Worm (Caenorhabditis elegans) whole organism, L1 larva: ENCODE measurements around the gene F40F8.1.
A peak's percentile ranks its signal among the peaks of the same experiment; 100 is the strongest.

Experiments
- C16A3.4 ChIP-seq: fragments of 150-350 bp; optimal IDR thresholded peaks from 2 replicates; lab custom pipeline; 2014; ENCODE audit warnings: missing biosample characterization, missing genetic modification characterization
- C34B4.2 ChIP-seq: sonication (generic microtip); optimal IDR thresholded peaks from 2 replicates; lab custom pipeline; 2017; ENCODE audit warnings: mild to moderate bottlenecking, missing genetic modification characterization, missing compliant biosample characterization
- Y116A8C.19 ChIP-seq: sonication (generic microtip); optimal IDR thresholded peaks from 2 replicates; lab custom pipeline; 2016; ENCODE audit warnings: missing compliant biosample characterization, missing genetic modification characterization, borderline replicate concordance
- alr-1 ChIP-seq: fragments of 200-800 bp; sonication (Bioruptor generic); optimal IDR thresholded peaks from 2 replicates; lab custom pipeline; 2018; ENCODE audit warnings: borderline replicate concordance, mild to moderate bottlenecking, missing genetic modification characterization, missing compliant biosample characterization
- ama-1 ChIP-seq: fragments of 150-350 bp; optimal IDR thresholded peaks from 2 replicates; lab custom pipeline; 2014
- blmp-1 ChIP-seq: fragments of 150-350 bp; optimal IDR thresholded peaks from 2 replicates; lab custom pipeline; 2014; ENCODE audit warnings: missing biosample characterization, missing genetic modification characterization
- ceh-63 ChIP-seq: fragments of 200-800 bp; sonication (Bioruptor generic); optimal IDR thresholded peaks from 2 replicates; lab custom pipeline; 2018; ENCODE audit warnings: mild to moderate bottlenecking, missing genetic modification characterization, missing compliant biosample characterization
- ceh-82 ChIP-seq, 3 experiments: fragments of 150-350 bp in 1 of 3; sonication (generic microtip) in 2 of 3; optimal IDR thresholded peaks; 2 replicates each; lab custom pipeline; 2014 to 2017; ENCODE audit warnings: missing biosample characterization in 3 of 3, missing genetic modification characterization in 3 of 3
- ceh-90 ChIP-seq: sonication (generic microtip); optimal IDR thresholded peaks from 2 replicates; lab custom pipeline; 2016; ENCODE audit warnings: missing genetic modification characterization, missing compliant biosample characterization
- dpl-1 ChIP-seq, 3 experiments: fragments of 150-350 bp in 2 of 3; sonication (generic microtip) in 1 of 3; optimal IDR thresholded peaks; 2 replicates each; lab custom pipeline; 2014 to 2017; ENCODE audit warnings: missing biosample characterization in 3 of 3, missing genetic modification characterization in 3 of 3, missing genetic modification reagents in 3 of 3
- efl-3 ChIP-seq: fragments of 200-800 bp; sonication (Bioruptor generic); optimal IDR thresholded peaks from 2 replicates; lab custom pipeline; 2018; ENCODE audit warnings: mild to moderate bottlenecking, missing genetic modification characterization, missing compliant biosample characterization
- elt-2 ChIP-seq: sonication (generic microtip); optimal IDR thresholded peaks from 2 replicates; lab custom pipeline; 2016; ENCODE audit warnings: missing genetic modification characterization, mild to moderate bottlenecking, inconsistent platforms, missing compliant biosample characterization, missing genetic modification reagents
- elt-3 ChIP-seq, 6 experiments: fragments of 150-350 bp in 1 of 6; sonication (generic microtip); optimal IDR thresholded peaks; 2 replicates each; lab custom pipeline; 2017 to 2018; ENCODE audit warnings: missing biosample characterization in 6 of 6, missing genetic modification characterization in 6 of 6, inconsistent platforms in 1 of 6
- ets-5 ChIP-seq: fragments of 200-800 bp; sonication (Bioruptor generic); IDR thresholded peaks from 2 replicates; pipeline ENCODE4 v1.3.6; 2022; ENCODE audit warnings: missing genetic modification characterization, missing compliant biosample characterization
- fkh-10 ChIP-seq: sonication (generic microtip); optimal IDR thresholded peaks from 2 replicates; lab custom pipeline; 2017; ENCODE audit warnings: missing biosample characterization, missing genetic modification reagents, missing genetic modification characterization
- fkh-8 ChIP-seq: sonication (generic microtip); optimal IDR thresholded peaks from 2 replicates; lab custom pipeline; 2016; ENCODE audit warnings: mild to moderate bottlenecking, missing genetic modification characterization, missing compliant biosample characterization
- fos-1 ChIP-seq: fragments of 150-350 bp; optimal IDR thresholded peaks from 2 replicates; lab custom pipeline; 2014; ENCODE audit warnings: missing biosample characterization, missing genetic modification characterization
- hlh-4 ChIP-seq: sonication (generic microtip); optimal IDR thresholded peaks from 2 replicates; lab custom pipeline; 2016; ENCODE audit warnings: mild to moderate bottlenecking, missing genetic modification characterization, missing compliant biosample characterization
- isw-1 ChIP-seq: fragments of 200-800 bp; sonication (Bioruptor generic); IDR thresholded peaks from 2 replicates; pipeline ENCODE4 v1.3.6; 2022; ENCODE audit warnings: missing genetic modification characterization, missing compliant biosample characterization
- lin-13 ChIP-seq: fragments of 150-350 bp; optimal IDR thresholded peaks from 2 replicates; lab custom pipeline; 2014; ENCODE audit warnings: missing biosample characterization, missing genetic modification reagents, missing genetic modification characterization
- lin-14 ChIP-seq: fragments of 200-800 bp; sonication (Bioruptor generic); optimal IDR thresholded peaks from 2 replicates; lab custom pipeline; 2018; ENCODE audit warnings: mild to moderate bottlenecking, missing genetic modification characterization, moderate library complexity, missing compliant biosample characterization
- lin-35 ChIP-seq, 2 experiments: fragments of 150-350 bp; optimal IDR thresholded peaks; 2 replicates each; lab custom pipeline; 2014; ENCODE audit warnings: missing biosample characterization in 2 of 2, missing genetic modification characterization in 2 of 2, missing genetic modification reagents in 2 of 2
- lir-3 ChIP-seq: sonication (generic microtip); optimal IDR thresholded peaks from 2 replicates; lab custom pipeline; 2016; ENCODE audit warnings: mild to moderate bottlenecking, missing genetic modification characterization, moderate library complexity, missing compliant biosample characterization; ENCODE audit not compliant: poor library complexity
- lsy-2 ChIP-seq, 2 experiments: fragments of 150-350 bp; optimal IDR thresholded peaks; 2 replicates each; lab custom pipeline; 2014; ENCODE audit warnings: missing biosample characterization in 2 of 2, missing genetic modification characterization in 2 of 2
- mab-9 ChIP-seq: fragments of 200-800 bp; sonication (Bioruptor generic); IDR thresholded peaks from 2 replicates; pipeline ENCODE4 v1.3.6; 2022; ENCODE audit warnings: missing genetic modification reagents, missing genetic modification characterization, missing compliant biosample characterization
- mdl-1 ChIP-seq, 2 experiments: fragments of 150-350 bp; optimal IDR thresholded peaks; 2 replicates each; lab custom pipeline; 2014 to 2017; ENCODE audit warnings: missing biosample characterization in 2 of 2, missing genetic modification characterization in 2 of 2, inconsistent platforms in 1 of 2
- mep-1 ChIP-seq: fragments of 150-350 bp; optimal IDR thresholded peaks from 2 replicates; lab custom pipeline; 2014; ENCODE audit warnings: missing biosample characterization, missing genetic modification characterization
- nhr-11 ChIP-seq: fragments of 150-350 bp; optimal IDR thresholded peaks from 2 replicates; lab custom pipeline; 2014; ENCODE audit warnings: missing biosample characterization, missing genetic modification characterization
- nhr-12 ChIP-seq: sonication (generic microtip); optimal IDR thresholded peaks from 2 replicates; lab custom pipeline; 2017; ENCODE audit warnings: missing biosample characterization, missing genetic modification characterization
- nhr-19 ChIP-seq: fragments of 200-800 bp; sonication (Bioruptor generic); conservative IDR thresholded peaks from 2 replicates; pipeline ENCODE4 v1.3.6; 2022; ENCODE audit warnings: missing genetic modification characterization, missing compliant biosample characterization
- nhr-28 ChIP-seq: fragments of 150-350 bp; optimal IDR thresholded peaks from 2 replicates; lab custom pipeline; 2014; ENCODE audit warnings: missing biosample characterization, missing genetic modification characterization
- nhr-76 ChIP-seq: sonication (generic microtip); optimal IDR thresholded peaks from 2 replicates; lab custom pipeline; 2017; ENCODE audit warnings: missing biosample characterization, missing genetic modification characterization
- nhr-84 ChIP-seq: sonication (generic microtip); optimal IDR thresholded peaks from 2 replicates; lab custom pipeline; 2017; ENCODE audit warnings: missing biosample characterization, missing genetic modification characterization
- nhr-85 ChIP-seq: sonication (generic microtip); peaks from one replicate; lab custom pipeline; 2016; ENCODE audit warnings: missing genetic modification characterization, inconsistent platforms, missing compliant biosample characterization
- pag-3 ChIP-seq: sonication (generic microtip); optimal IDR thresholded peaks from 2 replicates; lab custom pipeline; 2017; ENCODE audit warnings: missing genetic modification characterization, mild to moderate bottlenecking, missing compliant biosample characterization, antibody characterized with exemption, borderline replicate concordance; ENCODE audit not compliant: insufficient read depth
- pqm-1 ChIP-seq: sonication (generic microtip); optimal IDR thresholded peaks from 3 replicates; lab custom pipeline; 2017; ENCODE audit warnings: missing biosample characterization, missing genetic modification characterization
- skn-1 ChIP-seq: fragments of 150-350 bp; optimal IDR thresholded peaks from 2 replicates; lab custom pipeline; 2014; ENCODE audit warnings: missing biosample characterization, missing genetic modification characterization
- sox-4 ChIP-seq: sonication (generic microtip); optimal IDR thresholded peaks from 2 replicates; lab custom pipeline; 2016; ENCODE audit warnings: missing genetic modification characterization, missing compliant biosample characterization
- sup-37 ChIP-seq: fragments of 200-800 bp; sonication (Bioruptor generic); optimal IDR thresholded peaks from 2 replicates; lab custom pipeline; 2018; ENCODE audit warnings: mild to moderate bottlenecking, missing genetic modification characterization, missing compliant biosample characterization
- tlp-1 ChIP-seq: fragments of 150-350 bp; optimal IDR thresholded peaks from 2 replicates; lab custom pipeline; 2014; ENCODE audit warnings: missing biosample characterization, missing genetic modification characterization
- unc-130 ChIP-seq: fragments of 150-350 bp; optimal IDR thresholded peaks from 2 replicates; lab custom pipeline; 2017; ENCODE audit warnings: missing biosample characterization, missing genetic modification characterization, inconsistent platforms
- unc-30 ChIP-seq: sonication (generic microtip); optimal IDR thresholded peaks from 2 replicates; lab custom pipeline; 2017; ENCODE audit warnings: missing biosample characterization, missing genetic modification characterization
- unc-62 ChIP-seq: fragments of 150-350 bp; optimal IDR thresholded peaks from 2 replicates; lab custom pipeline; 2014; ENCODE audit warnings: missing biosample characterization, missing genetic modification reagents, missing genetic modification characterization
- unc-86 ChIP-seq: sonication (generic microtip); optimal IDR thresholded peaks from 2 replicates; lab custom pipeline; 2016; ENCODE audit warnings: missing genetic modification characterization, missing compliant biosample characterization
- unc-98 ChIP-seq: fragments of 200-800 bp; sonication (Bioruptor generic); IDR thresholded peaks from 2 replicates; pipeline ENCODE4 v1.3.6; 2022; ENCODE audit warnings: missing genetic modification characterization, missing compliant biosample characterization
- xbp-1 ChIP-seq: sonication (generic microtip); optimal IDR thresholded peaks from 2 replicates; lab custom pipeline; 2016; ENCODE audit warnings: missing genetic modification characterization, missing compliant biosample characterization
- zip-4 ChIP-seq: fragments of 200-800 bp; sonication (Bioruptor generic); optimal IDR thresholded peaks from 2 replicates; lab custom pipeline; 2018; ENCODE audit warnings: mild to moderate bottlenecking, missing genetic modification characterization, moderate library complexity, missing compliant biosample characterization
- ztf-11 ChIP-seq, 2 experiments: sonication (generic microtip); optimal IDR thresholded peaks; 2 replicates each; lab custom pipeline; 2016 to 2017; ENCODE audit warnings: missing genetic modification characterization in 2 of 2, missing biosample characterization in 1 of 2, missing compliant biosample characterization in 1 of 2
- ztf-4 ChIP-seq: fragments of 150-350 bp; optimal IDR thresholded peaks from 2 replicates; lab custom pipeline; 2014; ENCODE audit warnings: missing biosample characterization, missing genetic modification characterization

The F40F8.1 gene

DNA sequence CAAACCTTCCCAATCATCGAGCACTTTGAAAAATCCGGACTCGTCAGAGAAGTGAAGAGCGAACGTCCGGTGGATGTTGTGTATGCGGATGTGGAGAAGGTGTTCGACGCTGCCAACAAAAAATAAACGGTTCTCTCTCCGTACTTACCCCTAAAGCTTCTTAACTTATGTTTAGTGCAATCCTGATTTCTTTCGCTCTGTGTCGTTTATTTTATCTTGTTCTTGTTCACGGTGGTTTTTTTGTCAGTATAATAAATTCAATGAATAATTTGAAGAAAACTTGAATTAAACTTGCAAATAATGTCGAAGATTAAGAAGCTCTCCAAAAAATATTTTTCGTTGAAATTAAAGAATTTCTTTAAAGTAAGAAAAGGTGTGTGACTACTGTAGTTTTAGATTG, 1.5 kb downstream of the F40F8.1 start, which contains the start of gene F40F8.3:
TSS of gene F40F8.3 (plus strand) at position 301 of the 400 bp plus-strand sequence.
- TF ChIP-seq unc-86, result no peak
- TF ChIP-seq mep-1 (tag; lab: Kevin White, UChicago), result no peak
- no peak for TF ChIP-seq efl-3 (GFP tag; lab: Kevin White, UChicago)
- TF ChIP-seq xbp-1, result no peak
- no peak for TF ChIP-seq unc-30
- no peak for TF ChIP-seq pag-3 (tag; lab: Kevin White, UChicago)
- no peak for TF ChIP-seq Y116A8C.19 (tag; lab: Kevin White, UChicago)
- no peak for TF ChIP-seq hlh-4 (tag; lab: Kevin White, UChicago)
- no peak for TF ChIP-seq isw-1
- no peak for TF ChIP-seq fkh-10 (GFP tag; lab: Kevin White, UChicago)
- TF ChIP-seq pqm-1 (tag; lab: Kevin White, UChicago), result no peak
- no peak for TF ChIP-seq nhr-19 (GFP tag; lab: Robert Waterston, UW)

DNA sequence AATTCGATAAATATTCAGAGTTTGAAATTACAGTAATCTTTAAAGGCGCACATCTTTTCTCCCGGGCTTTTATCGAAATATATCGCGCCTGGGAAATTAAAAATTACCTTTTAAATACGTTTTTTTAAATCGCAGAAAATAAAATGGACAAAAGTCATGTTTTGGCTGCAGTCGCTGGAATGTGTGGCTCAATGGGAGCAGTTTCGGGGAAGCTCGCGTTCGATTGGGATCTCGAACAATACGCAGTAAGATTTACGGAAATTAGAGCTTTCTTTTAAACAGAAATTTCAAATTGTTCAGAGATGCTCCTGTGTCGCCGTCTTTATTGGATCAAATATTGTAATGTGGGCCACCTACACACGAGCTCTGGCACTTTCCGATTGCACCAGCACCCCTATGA, 2.1 kb downstream of the F40F8.1 start, which contains the start of gene F40F8.12:
TSS of gene F40F8.12 (plus strand) at position 301 of the 400 bp plus-strand sequence.
- TF ChIP-seq nhr-85 (tag; lab: Kevin White, UChicago) (no peak), nhr-76 (tag; lab: Kevin White, UChicago) (no peak), elt-2 (tag; lab: Kevin White, UChicago) (no peak)

DNA sequence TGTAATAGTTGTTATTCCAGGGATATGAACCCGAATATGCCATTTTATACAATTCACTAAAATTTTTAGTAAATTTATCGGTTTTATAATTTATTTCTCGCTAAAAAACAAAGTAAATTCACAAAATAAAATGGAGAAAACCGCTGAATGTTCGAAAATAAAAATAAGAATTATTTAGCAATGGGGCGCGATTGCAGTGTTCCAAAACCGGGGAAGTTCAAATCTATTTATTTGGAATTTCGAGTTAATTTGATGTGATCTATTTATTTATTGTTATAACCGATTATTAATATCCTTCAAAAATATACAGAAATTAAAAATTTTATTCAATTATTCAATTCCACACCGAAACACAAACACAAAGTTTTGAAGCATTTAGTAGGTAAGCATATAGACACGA, 5.1 kb downstream of the F40F8.1 start, which contains the start of gene F40F8.11:
TSS of gene F40F8.11 (minus strand) at position 49 of the 400 bp plus-strand sequence.
- TF ChIP-seq nhr-76 (tag; lab: Kevin White, UChicago) (no peak), mab-9 (GFP tag; lab: Robert Waterston, UW) (no peak), nhr-85 (tag; lab: Kevin White, UChicago) (peak; percentile 76), nhr-12 (tag; lab: Kevin White, UChicago) (no peak), fkh-8 (no peak), unc-30 (no peak), lin-35 (GFP tag; optimal IDR thresholded peaks at IDR 0.05; lab: Kevin White, UChicago) (peak; percentile 89 to 95), ztf-11 (tag; optimal IDR thresholded peaks at IDR 0.05; lab: Kevin White, UChicago) (no peak), ceh-90 (tag; lab: Kevin White, UChicago) (no peak), dpl-1 (GFP tag; optimal IDR thresholded peaks at IDR 0.05; lab: Kevin White, UChicago) (peak; percentile 80 to 91 (median 88)), nhr-11 (no peak), nhr-84 (tag; lab: Kevin White, UChicago) (no peak), lsy-2 (tag; optimal IDR thresholded peaks at IDR 0.05; lab: Kevin White, UChicago) (peak; percentile 66 to 78), ama-1 (lab: Kevin White, UChicago) (no peak), ceh-82 (tag; optimal IDR thresholded peaks at IDR 0.05; lab: Kevin White, UChicago) (peak in 1 of 3 experiments; percentile 11), ztf-4 (tag; lab: Kevin White, UChicago) (no peak), unc-98 (no peak), lin-14 (peak; percentile 43), alr-1 (tag; lab: Kevin White, UChicago) (no peak), nhr-28 (tag; lab: Kevin White, UChicago) (no peak), unc-62 (GFP tag; lab: Kevin White, UChicago) (no peak), hlh-4 (tag; lab: Kevin White, UChicago) (no peak), zip-4 (GFP tag; lab: Kevin White, UChicago) (no peak), fkh-10 (GFP tag; lab: Kevin White, UChicago) (no peak), mdl-1 (tag; optimal IDR thresholded peaks at IDR 0.05; lab: Kevin White, UChicago) (no peak), ceh-63 (GFP tag; lab: Kevin White, UChicago) (no peak), skn-1 (tag; lab: Kevin White, UChicago) (peak; percentile 57), blmp-1 (tag; lab: Kevin White, UChicago) (peak; percentile 35), C34B4.2 (tag; lab: Kevin White, UChicago) (no peak), tlp-1 (tag; lab: Kevin White, UChicago) (no peak), pag-3 (tag; lab: Kevin White, UChicago) (no peak), sox-4 (tag; lab: Kevin White, UChicago) (no peak), fos-1 (tag; lab: Kevin White, UChicago) (no peak), unc-130 (tag; lab: Kevin White, UChicago) (no peak), elt-3 (tag; optimal IDR thresholded peaks at IDR 0.05; lab: Kevin White, UChicago) (no peak), ets-5 (GFP tag; lab: Robert Waterston, UW) (no peak), lin-13 (GFP tag; lab: Kevin White, UChicago) (no peak), C16A3.4 (tag; lab: Kevin White, UChicago) (peak; percentile 62), lir-3 (tag; lab: Kevin White, UChicago) (peak; percentile 2), sup-37 (GFP tag; lab: Kevin White, UChicago) (no peak)
